Fruit fly (Drosophila melanogaster) Kc167 (cell line): ENCODE measurements around the gene loj.

ENCODE experiments used
- Myc ChIP-seq: fragments of >200 bp; optimal IDR thresholded peaks from 2 replicates; lab custom pipeline; 2017; ENCODE audit warnings: missing external identifiers
- Sin3A ChIP-seq: fragments of >200 bp; optimal IDR thresholded peaks from 2 replicates; lab custom pipeline; 2018; ENCODE audit warnings: missing external identifiers
- psq ChIP-seq: fragments of >200 bp; optimal IDR thresholded peaks from 2 replicates; lab custom pipeline; 2017; ENCODE audit warnings: missing external identifiers
- ttk ChIP-seq: sonication (Bioruptor generic); optimal IDR thresholded peaks from 2 replicates; lab custom pipeline; 2017; ENCODE audit warnings: missing external identifiers

DNA sequence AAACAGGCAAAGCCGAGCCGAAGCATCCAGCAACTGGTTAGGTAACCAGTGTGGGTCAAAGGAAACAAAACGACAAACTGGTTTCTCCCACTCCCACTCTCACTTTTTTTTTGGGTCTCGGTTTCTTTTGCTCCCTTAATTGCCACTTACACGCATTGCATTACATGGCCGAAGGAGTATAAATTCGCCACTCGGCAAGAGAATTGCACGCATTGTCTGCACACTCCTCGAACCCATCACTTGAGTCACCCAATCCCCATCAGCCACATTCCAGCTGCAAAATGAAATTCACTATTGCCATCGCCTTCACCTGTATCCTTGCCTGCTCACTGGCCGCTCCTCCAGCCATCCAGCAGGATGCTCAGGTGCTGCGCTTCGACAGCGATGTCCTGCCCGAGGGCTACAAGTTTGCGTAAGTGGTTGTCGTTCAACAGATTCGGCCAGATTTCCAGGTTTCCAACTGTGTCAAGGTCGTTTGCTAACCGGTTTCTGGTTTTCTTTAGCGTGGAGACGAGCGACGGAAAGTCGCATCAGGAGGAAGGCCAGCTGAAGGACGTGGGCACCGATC lies 48.5 kb downstream of the loj start, which contains the start of gene Lcp65Ad:
- TF ChIP-seq Myc (lab: Kevin White, UChicago) (no peak), ttk (lab: Kevin White, UChicago) (no peak), psq (lab: Kevin White, UChicago) (no peak), Sin3A (lab: Kevin White, UChicago) (no peak)
